Worm (Caenorhabditis elegans): ENCODE measurements around the gene calu-1.

DNA sequence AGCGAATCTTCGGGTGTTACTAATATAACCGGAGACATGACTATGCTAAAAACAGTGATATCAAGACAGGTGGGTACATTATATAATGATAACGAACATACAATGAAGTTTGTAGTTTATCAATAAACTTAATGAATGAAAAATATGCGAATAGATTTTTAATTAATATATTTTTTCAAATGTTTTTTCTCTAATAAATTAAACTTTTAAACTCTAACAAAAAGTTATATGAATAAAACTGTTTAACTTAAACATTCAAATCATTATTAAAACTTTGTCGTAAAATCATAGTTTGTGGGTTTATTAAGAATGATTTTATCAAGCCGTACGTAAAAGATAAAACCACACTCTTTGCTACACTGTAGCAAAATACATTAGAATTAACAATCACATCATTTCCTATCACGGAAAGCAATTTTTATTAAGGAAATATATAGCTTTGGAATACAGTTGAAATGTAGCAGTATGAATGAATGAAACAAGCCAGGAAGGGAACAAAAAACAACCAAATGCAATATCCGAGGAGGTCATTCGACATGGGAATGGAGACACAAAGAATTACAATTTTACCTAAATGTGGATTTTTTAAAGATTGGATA is 49.7 kb downstream of the calu-1 start, which contains the start of gene K05B2.4:
- TF ChIP-seq nhr-77 (tag; optimal IDR thresholded peaks at IDR 0.05) (no peak), elt-3 (tag; optimal IDR thresholded peaks at IDR 0.05) (no peak), egl-27 (tag; optimal IDR thresholded peaks at IDR 0.05) (no peak), nhr-10 (tag; optimal IDR thresholded peaks at IDR 0.05) (no peak), nhr-12 (tag; optimal IDR thresholded peaks at IDR 0.05) (no peak), ama-1 (optimal IDR thresholded peaks at IDR 0.05) (no peak), fos-1 (tag; optimal IDR thresholded peaks at IDR 0.05) (no peak), unc-39 (tag; optimal IDR thresholded peaks at IDR 0.05) (no peak), sma-9 (GFP tag; optimal IDR thresholded peaks at IDR 0.05) (no peak), sma-9 (tag; optimal IDR thresholded peaks at IDR 0.05) (no peak), nhr-25 (tag; optimal IDR thresholded peaks at IDR 0.05) (no peak), skn-1 (tag; optimal IDR thresholded peaks at IDR 0.05) (no peak), elt-1 (tag; optimal IDR thresholded peaks at IDR 0.05) (no peak), ZK546.5 (tag; optimal IDR thresholded peaks at IDR 0.05) (no peak)

All from whole organism, L2 larva.